Worm (Caenorhabditis elegans): Measurements from ENCODE around the gene Y65A5A.2.

DNA sequence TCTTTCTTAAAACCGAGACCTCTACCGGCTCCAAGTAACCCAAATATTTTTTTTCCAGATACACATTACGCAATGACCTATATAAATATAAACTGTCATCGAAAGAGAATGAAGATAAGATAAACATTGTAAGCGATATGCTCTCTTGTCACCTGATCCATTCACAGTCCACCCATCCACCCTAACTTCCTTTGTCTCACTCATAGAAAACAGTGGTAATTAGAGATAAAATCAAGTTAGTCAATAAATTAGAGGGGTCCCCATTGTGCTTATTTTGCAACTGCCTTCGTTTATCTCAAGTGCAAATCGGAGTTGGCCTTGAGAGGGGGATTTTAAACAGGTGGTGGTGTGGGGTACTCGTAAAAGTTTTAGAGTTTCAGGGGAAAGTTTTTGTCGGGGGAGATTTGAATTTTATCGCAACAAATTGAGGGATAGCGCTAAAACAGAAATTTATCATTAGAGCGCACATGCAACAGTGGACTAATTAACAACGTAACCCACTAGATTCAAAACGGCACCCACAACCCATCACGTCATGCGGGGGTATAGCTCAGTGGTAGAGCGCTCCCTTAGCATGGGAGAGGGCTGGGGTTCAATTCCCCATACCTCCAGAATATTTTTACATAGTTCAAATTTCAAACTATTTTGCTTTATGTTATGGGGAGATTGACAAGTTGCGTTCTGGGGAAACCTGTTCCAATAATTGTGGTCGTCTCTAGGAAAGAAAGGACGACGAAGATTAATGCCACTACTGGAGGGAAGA, 13.8 kb upstream of the Y65A5A.2 start:
- TF ChIP-seq him-1 (tag; optimal IDR thresholded peaks at IDR 0.05) = no peak
- peak; percentile 20 for TF ChIP-seq W03F9.2 (tag; optimal IDR thresholded peaks at IDR 0.05)
- no peak for TF ChIP-seq dao-5 (tag; optimal IDR thresholded peaks at IDR 0.05)

Data from whole organism, L4/young adult.